Worm (Caenorhabditis elegans) whole organism, L4 larva: ENCODE data around the gene rig-4.

Experiments used
- F26F4.8 ChIP-seq: fragments of 200-800 bp; sonication (Bioruptor generic); conservative IDR thresholded peaks from 2 replicates; pipeline ENCODE4 v1.3.6; 2022; ENCODE audit warnings: missing genetic modification characterization, missing compliant biosample characterization
- R02D3.7 ChIP-seq: fragments of 150-350 bp; sonication (generic microtip); optimal IDR thresholded peaks from 3 replicates; lab custom pipeline; 2014; ENCODE audit warnings: missing biosample characterization, missing genetic modification characterization
- T20F7.1 ChIP-seq: fragments of 200-800 bp; sonication (Bioruptor generic); optimal IDR thresholded peaks from 2 replicates; lab custom pipeline; 2018; ENCODE audit warnings: mild to moderate bottlenecking, missing genetic modification characterization, missing compliant biosample characterization
- Y5F2A.4 ChIP-seq: fragments of 200-800 bp; sonication (Bioruptor generic); optimal IDR thresholded peaks from 2 replicates; lab custom pipeline; 2018; ENCODE audit warnings: mild to moderate bottlenecking, missing genetic modification characterization, missing compliant biosample characterization
- Y75B8A.6 ChIP-seq: fragments of 200-800 bp; sonication (Bioruptor generic); IDR thresholded peaks from 2 replicates; pipeline ENCODE4 v1.3.6; 2022; ENCODE audit warnings: missing genetic modification reagents, missing genetic modification characterization, missing compliant biosample characterization
- ZK546.5 ChIP-seq, 2 experiments: sonication (generic microtip); optimal IDR thresholded peaks; 2 replicates each; lab custom pipeline; 2017; ENCODE audit warnings: missing biosample characterization in 2 of 2, missing genetic modification characterization in 2 of 2
- ama-1 ChIP-seq: fragments of 150-350 bp; optimal IDR thresholded peaks from 2 replicates; lab custom pipeline; 2014; ENCODE audit warnings: inconsistent platforms, mixed read lengths
- ceh-20 ChIP-seq: fragments of 200-800 bp; sonication (Bioruptor generic); IDR thresholded peaks from 2 replicates; pipeline ENCODE4 v1.3.6; 2022; ENCODE audit warnings: missing genetic modification reagents, missing genetic modification characterization, missing compliant biosample characterization
- ceh-28 ChIP-seq: fragments of 150-350 bp; optimal IDR thresholded peaks from 2 replicates; lab custom pipeline; 2014; ENCODE audit warnings: missing biosample characterization, missing genetic modification reagents, missing genetic modification characterization
- cey-2 ChIP-seq: sonication (generic microtip); optimal IDR thresholded peaks from 3 replicates; lab custom pipeline; 2017; ENCODE audit warnings: missing genetic modification characterization, mild to moderate bottlenecking, missing compliant biosample characterization, antibody characterized with exemption, borderline replicate concordance; ENCODE audit not compliant: insufficient read depth
- ctbp-1 ChIP-seq: fragments of 200-800 bp; sonication (Bioruptor generic); IDR thresholded peaks from 2 replicates; pipeline ENCODE4 v1.3.6; 2022; ENCODE audit warnings: missing genetic modification reagents, missing genetic modification characterization, missing compliant biosample characterization
- dmd-6 ChIP-seq: fragments of 200-800 bp; sonication (Bioruptor generic); IDR thresholded peaks from 2 replicates; pipeline ENCODE4 v1.3.6; 2022; ENCODE audit warnings: missing genetic modification reagents, missing genetic modification characterization, missing compliant biosample characterization
- dmd-8 ChIP-seq: fragments of 200-800 bp; sonication (Bioruptor generic); IDR thresholded peaks from 2 replicates; pipeline ENCODE4 v1.3.6; 2022; ENCODE audit warnings: missing genetic modification characterization, missing compliant biosample characterization
- dmd-9 ChIP-seq: fragments of 200-800 bp; sonication (Bioruptor generic); IDR thresholded peaks from 2 replicates; pipeline ENCODE4 v1.3.6; 2022; ENCODE audit warnings: missing genetic modification reagents, missing genetic modification characterization, missing compliant biosample characterization
- duxl-1 ChIP-seq: sonication (generic microtip); optimal IDR thresholded peaks from 2 replicates; lab custom pipeline; 2016; ENCODE audit warnings: mild to moderate bottlenecking, missing genetic modification characterization, moderate library complexity, missing compliant biosample characterization; ENCODE audit not compliant: poor library complexity
- dve-1 ChIP-seq: sonication (generic microtip); optimal IDR thresholded peaks from 2 replicates; lab custom pipeline; 2017; ENCODE audit warnings: antibody characterized with exemption, mild to moderate bottlenecking, missing genetic modification characterization, missing compliant biosample characterization; ENCODE audit not compliant: insufficient read depth
- egl-43 ChIP-seq: fragments of 200-800 bp; sonication (Bioruptor generic); IDR thresholded peaks from 2 replicates; pipeline ENCODE4 v1.3.6; 2022; ENCODE audit warnings: missing genetic modification reagents, missing genetic modification characterization, missing compliant biosample characterization
- fkh-10 ChIP-seq: fragments of 150-350 bp; optimal IDR thresholded peaks from 2 replicates; lab custom pipeline; 2014; ENCODE audit warnings: missing biosample characterization, missing genetic modification reagents, missing genetic modification characterization
- hlh-11 ChIP-seq: fragments of 200-800 bp; sonication (Bioruptor generic); optimal IDR thresholded peaks from 2 replicates; lab custom pipeline; 2018; ENCODE audit warnings: mild to moderate bottlenecking, missing genetic modification characterization, missing compliant biosample characterization
- hlh-30 ChIP-seq: sonication (generic microtip); optimal IDR thresholded peaks from 2 replicates; lab custom pipeline; 2017; ENCODE audit warnings: antibody characterized with exemption, mild to moderate bottlenecking, missing genetic modification characterization, missing compliant biosample characterization; ENCODE audit not compliant: insufficient read depth
- hmg-1.1 ChIP-seq: fragments of 200-800 bp; sonication (Bioruptor generic); IDR thresholded peaks from 2 replicates; pipeline ENCODE4 v1.3.6; 2022; ENCODE audit warnings: missing genetic modification reagents, missing genetic modification characterization, missing compliant biosample characterization
- jun-1 ChIP-seq: fragments of 150-350 bp; optimal IDR thresholded peaks from 2 replicates; lab custom pipeline; 2014; ENCODE audit warnings: missing biosample characterization, missing genetic modification reagents, missing genetic modification characterization
- lim-7 ChIP-seq: fragments of 200-800 bp; sonication (Bioruptor generic); IDR thresholded peaks from 2 replicates; pipeline ENCODE4 v1.3.6; 2022; ENCODE audit warnings: missing genetic modification characterization, missing compliant biosample characterization
- mdl-1 ChIP-seq, 2 experiments: fragments of 150-350 bp in 1 of 2; sonication (generic microtip) in 1 of 2; optimal IDR thresholded peaks; 2 replicates each; lab custom pipeline; 2014 to 2017; ENCODE audit warnings: missing biosample characterization in 2 of 2, missing genetic modification characterization in 2 of 2
- mep-1 ChIP-seq: fragments of 150-350 bp; sonication (generic microtip); optimal IDR thresholded peaks from 3 replicates; lab custom pipeline; 2014; ENCODE audit warnings: missing biosample characterization, missing genetic modification characterization
- mes-2 ChIP-seq: sonication (generic microtip); optimal IDR thresholded peaks from 2 replicates; lab custom pipeline; 2016; ENCODE audit warnings: missing genotype, mild to moderate bottlenecking, missing genetic modification characterization, missing compliant biosample characterization; ENCODE audit not compliant: poor library complexity, severe bottlenecking
- mxl-3 ChIP-seq: fragments of 200-800 bp; sonication (Bioruptor generic); optimal IDR thresholded peaks from 2 replicates; lab custom pipeline; 2018; ENCODE audit warnings: mild to moderate bottlenecking, missing genetic modification characterization, missing compliant biosample characterization
- nhr-237 ChIP-seq: sonication (generic microtip); optimal IDR thresholded peaks from 2 replicates; lab custom pipeline; 2017; ENCODE audit warnings: missing biosample characterization, missing genetic modification characterization
- nhr-25 ChIP-seq: sonication (generic microtip); optimal IDR thresholded peaks from 2 replicates; lab custom pipeline; 2017; ENCODE audit warnings: missing genetic modification characterization, mild to moderate bottlenecking, missing compliant biosample characterization, antibody characterized with exemption, moderate library complexity, borderline replicate concordance; ENCODE audit not compliant: insufficient read depth
- nhr-28 ChIP-seq: fragments of 150-350 bp; optimal IDR thresholded peaks from 2 replicates; lab custom pipeline; 2014; ENCODE audit warnings: missing biosample characterization, missing genetic modification characterization
- nhr-41 ChIP-seq: fragments of 200-800 bp; sonication (Bioruptor generic); IDR thresholded peaks from 2 replicates; pipeline ENCODE4 v1.3.6; 2022; ENCODE audit warnings: missing genetic modification reagents, missing genetic modification characterization, missing compliant biosample characterization
- nhr-48 ChIP-seq: sonication (generic microtip); optimal IDR thresholded peaks from 2 replicates; lab custom pipeline; 2016; ENCODE audit warnings: mild to moderate bottlenecking, missing genetic modification characterization, missing compliant biosample characterization
- nhr-6 ChIP-seq: fragments of 150-350 bp; optimal IDR thresholded peaks from 2 replicates; lab custom pipeline; 2014; ENCODE audit warnings: missing biosample characterization, missing genetic modification characterization
- nhr-76 ChIP-seq: fragments of 150-350 bp; optimal IDR thresholded peaks from 2 replicates; lab custom pipeline; 2014; ENCODE audit warnings: missing biosample characterization, missing genetic modification characterization
- nhr-77 ChIP-seq: fragments of 150-350 bp; optimal IDR thresholded peaks from 2 replicates; lab custom pipeline; 2014; ENCODE audit warnings: missing biosample characterization, missing genetic modification characterization
- pha-4 ChIP-seq, 2 experiments: fragments of 150-350 bp in 1 of 2; fragments of 200-800 bp in 1 of 2; sonication (Bioruptor generic) in 1 of 2; IDR thresholded peaks in 1 of 2; optimal IDR thresholded peaks in 1 of 2; 2 replicates each; pipeline versions ENCODE4 v1.3.6 to Lab custom; 2014 to 2022; ENCODE audit warnings: missing genetic modification characterization in 2 of 2, missing genetic modification reagents in 2 of 2, missing biosample characterization in 1 of 2, missing compliant biosample characterization in 1 of 2
- rbr-2 ChIP-seq: sonication (generic microtip); optimal IDR thresholded peaks from 2 replicates; lab custom pipeline; 2016; ENCODE audit warnings: missing genotype, missing genetic modification characterization, missing compliant biosample characterization
- saeg-2 ChIP-seq: fragments of 200-800 bp; sonication (Bioruptor generic); IDR thresholded peaks from 2 replicates; pipeline ENCODE4 v1.3.6; 2022; ENCODE audit warnings: missing genetic modification reagents, missing genetic modification characterization, missing compliant biosample characterization
- snpc-1.2 ChIP-seq: fragments of 200-800 bp; sonication (Bioruptor generic); IDR thresholded peaks from 2 replicates; pipeline ENCODE4 v1.3.6; 2022; ENCODE audit warnings: missing genetic modification reagents, missing genetic modification characterization, missing compliant biosample characterization
- spr-1 ChIP-seq: sonication (generic microtip); optimal IDR thresholded peaks from 2 replicates; lab custom pipeline; 2016; ENCODE audit warnings: mild to moderate bottlenecking, missing genetic modification characterization, missing compliant biosample characterization
- tag-97 ChIP-seq: fragments of 200-800 bp; sonication (Bioruptor generic); IDR thresholded peaks from 2 replicates; pipeline ENCODE4 v1.3.6; 2022; ENCODE audit warnings: missing genetic modification characterization, missing compliant biosample characterization
- tra-1 ChIP-seq: fragments of 200-800 bp; sonication (Bioruptor generic); IDR thresholded peaks from 2 replicates; pipeline ENCODE4 v1.3.6; 2022; ENCODE audit warnings: missing genetic modification reagents, missing genetic modification characterization, missing compliant biosample characterization
- zfp-2 ChIP-seq: sonication (generic microtip); optimal IDR thresholded peaks from 2 replicates; lab custom pipeline; 2016; ENCODE audit warnings: mild to moderate bottlenecking, missing genetic modification characterization, missing compliant biosample characterization
- zfp-3 ChIP-seq: fragments of 200-800 bp; sonication (Bioruptor generic); conservative IDR thresholded peaks from 2 replicates; pipeline ENCODE4 v1.3.6; 2022; ENCODE audit warnings: missing genetic modification reagents, missing genetic modification characterization, missing compliant biosample characterization
- zip-2 ChIP-seq: fragments of 150-350 bp; optimal IDR thresholded peaks from 2 replicates; lab custom pipeline; 2014; ENCODE audit warnings: missing biosample characterization, missing genetic modification characterization
- ztf-7 ChIP-seq: fragments of 150-350 bp; optimal IDR thresholded peaks from 2 replicates; lab custom pipeline; 2014; ENCODE audit warnings: missing biosample characterization, missing genetic modification characterization

Gene rig-4

ce11 chrIV:8043722-8044121 is 39.8 kb upstream of the rig-4 start:
- peak; percentile 19 for TF ChIP-seq nhr-25 (tag; lab: Kevin White, UChicago)
- TF ChIP-seq F26F4.8, result no peak
- TF ChIP-seq ctbp-1 (GFP tag; lab: Robert Waterston, UW), result no peak
- no peak for TF ChIP-seq T20F7.1 (GFP tag; lab: Kevin White, UChicago)
- TF ChIP-seq hlh-11 (tag; lab: Kevin White, UChicago), result peak; percentile 17
- TF ChIP-seq tra-1, result no peak
- TF ChIP-seq zfp-3 (GFP tag; lab: Robert Waterston, UW), result no peak
- no peak for TF ChIP-seq spr-1
- TF ChIP-seq mep-1, result no peak
- no peak for TF ChIP-seq ZK546.5 (tag; optimal IDR thresholded peaks at IDR 0.05; lab: Kevin White, UChicago)
- TF ChIP-seq snpc-1.2 (GFP tag; lab: Robert Waterston, UW), result no peak
- TF ChIP-seq nhr-48 (tag; lab: Kevin White, UChicago), result peak; percentile 62
- TF ChIP-seq R02D3.7 (tag; lab: Kevin White, UChicago), result no peak
- no peak for TF ChIP-seq nhr-77 (tag; lab: Kevin White, UChicago)
- no peak for TF ChIP-seq ztf-7
- no peak for TF ChIP-seq dmd-8
- no peak for TF ChIP-seq ceh-28
- peak; percentile 54 for TF ChIP-seq nhr-28
- TF ChIP-seq cey-2 (tag; lab: Kevin White, UChicago), result no peak
- TF ChIP-seq nhr-76 (tag; lab: Kevin White, UChicago), result peak; percentile 0
- TF ChIP-seq tag-97 (GFP tag; lab: Robert Waterston, UW), result no peak
- TF ChIP-seq ceh-20 (GFP tag; lab: Robert Waterston, UW), result no peak
- no peak for TF ChIP-seq saeg-2 (GFP tag; lab: Robert Waterston, UW)
- TF ChIP-seq hlh-30, result no peak
- no peak for TF ChIP-seq lim-7 (GFP tag; lab: Robert Waterston, UW)
- TF ChIP-seq nhr-6 (tag; lab: Kevin White, UChicago), result no peak
- TF ChIP-seq mxl-3 (GFP tag; lab: Kevin White, UChicago), result no peak
- TF ChIP-seq nhr-41 (GFP tag; lab: Robert Waterston, UW), result no peak
- TF ChIP-seq rbr-2 (tag; lab: Kevin White, UChicago), result no peak
- no peak for TF ChIP-seq dmd-6 (GFP tag; lab: Robert Waterston, UW)
- no peak for TF ChIP-seq egl-43 (GFP tag; lab: Robert Waterston, UW)
- TF ChIP-seq duxl-1 (tag; lab: Kevin White, UChicago), result no peak
- TF ChIP-seq fkh-10 (GFP tag; lab: Kevin White, UChicago), result no peak
- no peak for TF ChIP-seq Y5F2A.4 (GFP tag; lab: Kevin White, UChicago)
- no peak for TF ChIP-seq dmd-9 (GFP tag; lab: Robert Waterston, UW)
- TF ChIP-seq mdl-1 (tag; optimal IDR thresholded peaks at IDR 0.05; lab: Kevin White, UChicago), result peak in 1 of 2 experiments; percentile 40

- TF ChIP-seq nhr-28 (peak; percentile 40), nhr-25 (tag; lab: Kevin White, UChicago) (peak; percentile 19), nhr-48 (tag; lab: Kevin White, UChicago) (no peak), rbr-2 (tag; lab: Kevin White, UChicago) (no peak), mdl-1 (tag; optimal IDR thresholded peaks at IDR 0.05; lab: Kevin White, UChicago) (peak in 1 of 2 experiments; percentile 37), mxl-3 (GFP tag; lab: Kevin White, UChicago) (peak; percentile 20), ztf-7 (no peak), dve-1 (tag; lab: Kevin White, UChicago) (no peak), ama-1 (no peak)
These were observed 39.0 kb upstream of the rig-4 start for ce11 chrIV:8042897-8043296.

- TF ChIP-seq tag-97 (GFP tag; lab: Robert Waterston, UW), result no peak
- no peak for TF ChIP-seq mes-2 (tag; lab: Kevin White, UChicago)
- TF ChIP-seq hlh-30, result peak; percentile 27
- no peak for TF ChIP-seq mep-1
- TF ChIP-seq Y75B8A.6 (GFP tag; lab: Robert Waterston, UW), result no peak
- TF ChIP-seq nhr-25 (tag; lab: Kevin White, UChicago), result peak; percentile 38
- no peak for TF ChIP-seq nhr-41 (GFP tag; lab: Robert Waterston, UW)
- TF ChIP-seq zip-2 (tag; lab: Kevin White, UChicago), result no peak
- TF ChIP-seq pha-4 (GFP tag; IDR thresholded peaks at IDR 0.05; lab: Robert Waterston, UW), result no peak
- no peak for TF ChIP-seq pha-4 (tag; optimal IDR thresholded peaks at IDR 0.05; lab: Kevin White, UChicago)
- no peak for TF ChIP-seq hmg-1.1 (GFP tag; lab: Robert Waterston, UW)
- TF ChIP-seq nhr-237 (tag; lab: Kevin White, UChicago), result no peak
- no peak for TF ChIP-seq zfp-2 (tag; lab: Kevin White, UChicago)
- TF ChIP-seq ceh-20 (GFP tag; lab: Robert Waterston, UW), result no peak
- TF ChIP-seq jun-1 (tag; lab: Kevin White, UChicago), result no peak
- no peak for TF ChIP-seq Y5F2A.4 (GFP tag; lab: Kevin White, UChicago)
These were observed 38.1 kb upstream of the rig-4 start for ce11 chrIV:8042005-8042404.
